Worm (Caenorhabditis elegans) whole organism, late embryonic: ENCODE measurements around the gene clec-39.

Source experiments
- C08G9.2 ChIP-seq: sonication (generic microtip); optimal IDR thresholded peaks from 2 replicates; lab custom pipeline; 2016; ENCODE audit warnings: mild to moderate bottlenecking, missing genetic modification characterization, moderate library complexity, missing compliant biosample characterization
- C38D4.7 ChIP-seq: fragments of 200-800 bp; sonication (Bioruptor generic); optimal IDR thresholded peaks from 2 replicates; lab custom pipeline; 2018; ENCODE audit warnings: mild to moderate bottlenecking, missing genetic modification characterization, moderate library complexity, missing compliant biosample characterization
- F13H6.1 ChIP-seq: sonication (generic microtip); optimal IDR thresholded peaks from 2 replicates; lab custom pipeline; 2016; ENCODE audit warnings: missing genetic modification characterization, missing compliant biosample characterization
- K02D7.2 ChIP-seq: sonication (generic microtip); optimal IDR thresholded peaks from 2 replicates; lab custom pipeline; 2017; ENCODE audit warnings: mild to moderate bottlenecking, missing genetic modification characterization, missing compliant biosample characterization
- K09A11.1 ChIP-seq: sonication (generic microtip); optimal IDR thresholded peaks from 2 replicates; lab custom pipeline; 2017; ENCODE audit warnings: antibody characterized with exemption, mild to moderate bottlenecking, missing genetic modification characterization, missing compliant biosample characterization; ENCODE audit not compliant: insufficient read depth
- T23F11.4 ChIP-seq: fragments of 200-800 bp; sonication (Bioruptor generic); optimal IDR thresholded peaks from 2 replicates; lab custom pipeline; 2018; ENCODE audit warnings: mild to moderate bottlenecking, missing genetic modification characterization, missing compliant biosample characterization
- ahr-1 ChIP-seq: sonication (generic microtip); optimal IDR thresholded peaks from 2 replicates; lab custom pipeline; 2016; ENCODE audit warnings: missing genetic modification characterization, missing compliant biosample characterization
- ama-1 ChIP-seq: fragments of 150-350 bp; optimal IDR thresholded peaks from 2 replicates; lab custom pipeline; 2014
- ceh-14 ChIP-seq: sonication (generic microtip); optimal IDR thresholded peaks from 2 replicates; lab custom pipeline; 2016; ENCODE audit warnings: missing genotype, missing genetic modification characterization, missing compliant biosample characterization
- ceh-18 ChIP-seq: sonication (generic microtip); optimal IDR thresholded peaks from 2 replicates; lab custom pipeline; 2016; ENCODE audit warnings: missing genetic modification characterization, missing compliant biosample characterization
- ceh-19 ChIP-seq: fragments of 200-800 bp; sonication (Bioruptor generic); optimal IDR thresholded peaks from 2 replicates; lab custom pipeline; 2018; ENCODE audit warnings: mild to moderate bottlenecking, missing genetic modification characterization, missing compliant biosample characterization
- ceh-2 ChIP-seq: sonication (generic microtip); optimal IDR thresholded peaks from 2 replicates; lab custom pipeline; 2016; ENCODE audit warnings: missing genotype, missing genetic modification characterization, missing compliant biosample characterization
- ceh-30 ChIP-seq: fragments of 150-350 bp; optimal IDR thresholded peaks from 2 replicates; lab custom pipeline; 2014; ENCODE audit warnings: missing biosample characterization, missing genetic modification characterization
- ceh-34 ChIP-seq: sonication (generic microtip); optimal IDR thresholded peaks from 2 replicates; lab custom pipeline; 2016; ENCODE audit warnings: mild to moderate bottlenecking, missing genetic modification characterization, missing compliant biosample characterization
- ceh-45 ChIP-seq: fragments of 200-800 bp; sonication (Bioruptor generic); IDR thresholded peaks from 2 replicates; pipeline ENCODE4 v1.3.6; 2022; ENCODE audit warnings: missing genetic modification reagents, missing genetic modification characterization, missing compliant biosample characterization
- ceh-48 ChIP-seq: sonication (generic microtip); optimal IDR thresholded peaks from 2 replicates; lab custom pipeline; 2016; ENCODE audit warnings: missing genetic modification characterization, inconsistent platforms, missing compliant biosample characterization
- ceh-6 ChIP-seq: fragments of 200-800 bp; sonication (Bioruptor generic); optimal IDR thresholded peaks from 2 replicates; lab custom pipeline; 2018; ENCODE audit warnings: mild to moderate bottlenecking, missing genetic modification characterization, missing compliant biosample characterization
- che-1 ChIP-seq: sonication (generic microtip); optimal IDR thresholded peaks from 2 replicates; lab custom pipeline; 2016; ENCODE audit warnings: mild to moderate bottlenecking, missing genetic modification characterization, missing compliant biosample characterization
- dmd-4 ChIP-seq: sonication (generic microtip); optimal IDR thresholded peaks from 2 replicates; lab custom pipeline; 2016; ENCODE audit warnings: borderline replicate concordance, missing genetic modification characterization, missing compliant biosample characterization
- dve-1 ChIP-seq: sonication (generic microtip); optimal IDR thresholded peaks from 2 replicates; lab custom pipeline; 2017; ENCODE audit warnings: antibody characterized with exemption, mild to moderate bottlenecking, missing genetic modification characterization, missing compliant biosample characterization
- elt-2 ChIP-seq: sonication (generic microtip); optimal IDR thresholded peaks from 2 replicates; lab custom pipeline; 2016; ENCODE audit warnings: missing genetic modification reagents, missing genetic modification characterization, missing compliant biosample characterization
- ets-4 ChIP-seq: sonication (generic microtip); optimal IDR thresholded peaks from 2 replicates; lab custom pipeline; 2016; ENCODE audit warnings: missing genetic modification characterization, missing compliant biosample characterization
- fkh-6 ChIP-seq: sonication (generic microtip); optimal IDR thresholded peaks from 2 replicates; lab custom pipeline; 2016; ENCODE audit warnings: missing genetic modification characterization, missing compliant biosample characterization
- gmeb-2 ChIP-seq: sonication (generic microtip); optimal IDR thresholded peaks from 2 replicates; lab custom pipeline; 2016; ENCODE audit warnings: missing genetic modification characterization, inconsistent platforms, missing compliant biosample characterization
- hlh-15 ChIP-seq: sonication (generic microtip); optimal IDR thresholded peaks from 2 replicates; lab custom pipeline; 2016; ENCODE audit warnings: missing genetic modification characterization, missing compliant biosample characterization
- hlh-6 ChIP-seq: sonication (generic microtip); optimal IDR thresholded peaks from 2 replicates; lab custom pipeline; 2016; ENCODE audit warnings: missing genotype, missing genetic modification characterization, missing compliant biosample characterization
- hlh-8 ChIP-seq: sonication (generic microtip); optimal IDR thresholded peaks from 2 replicates; lab custom pipeline; 2016; ENCODE audit warnings: missing genotype, missing genetic modification characterization, missing compliant biosample characterization
- lim-6 ChIP-seq: sonication (generic microtip); optimal IDR thresholded peaks from 2 replicates; lab custom pipeline; 2016; ENCODE audit warnings: missing genetic modification characterization, missing compliant biosample characterization
- madf-2 ChIP-seq: sonication (generic microtip); optimal IDR thresholded peaks from 2 replicates; lab custom pipeline; 2017; ENCODE audit warnings: missing genetic modification characterization, missing compliant biosample characterization
- mec-3 ChIP-seq: sonication (generic microtip); optimal IDR thresholded peaks from 2 replicates; lab custom pipeline; 2016; ENCODE audit warnings: borderline replicate concordance, missing genetic modification characterization, missing compliant biosample characterization
- nfya-1 ChIP-seq: sonication (generic microtip); optimal IDR thresholded peaks from 2 replicates; lab custom pipeline; 2017; ENCODE audit warnings: missing genetic modification characterization, mild to moderate bottlenecking, missing compliant biosample characterization, antibody characterized with exemption, moderate library complexity
- nhr-11 ChIP-seq: fragments of 150-350 bp; optimal IDR thresholded peaks from 2 replicates; lab custom pipeline; 2014; ENCODE audit warnings: missing biosample characterization, missing genetic modification characterization
- nhr-232 ChIP-seq: sonication (generic microtip); optimal IDR thresholded peaks from 2 replicates; lab custom pipeline; 2016; ENCODE audit warnings: missing genetic modification characterization, missing compliant biosample characterization
- npax-4 ChIP-seq: sonication (generic microtip); optimal IDR thresholded peaks from 2 replicates; lab custom pipeline; 2016; ENCODE audit warnings: missing genetic modification characterization, missing compliant biosample characterization
- pag-3 ChIP-seq: sonication (generic microtip); optimal IDR thresholded peaks from 2 replicates; lab custom pipeline; 2016; ENCODE audit warnings: missing compliant biosample characterization, missing genetic modification characterization, borderline replicate concordance
- pax-1 ChIP-seq: fragments of 150-350 bp; optimal IDR thresholded peaks from 2 replicates; lab custom pipeline; 2014; ENCODE audit warnings: missing biosample characterization, missing genetic modification characterization
- pha-2 ChIP-seq: sonication (generic microtip); optimal IDR thresholded peaks from 2 replicates; lab custom pipeline; 2017; ENCODE audit warnings: mild to moderate bottlenecking, missing genetic modification characterization, missing compliant biosample characterization
- pha-4 ChIP-seq: fragments of 150-350 bp; optimal IDR thresholded peaks from 2 replicates; lab custom pipeline; 2018; ENCODE audit warnings: missing biosample characterization, missing genetic modification reagents, missing genetic modification characterization
- pqm-1 ChIP-seq: sonication (generic microtip); optimal IDR thresholded peaks from 2 replicates; lab custom pipeline; 2016; ENCODE audit warnings: missing genetic modification characterization, missing compliant biosample characterization
- pros-1 ChIP-seq: fragments of 150-350 bp; optimal IDR thresholded peaks from 2 replicates; lab custom pipeline; 2014; ENCODE audit warnings: missing biosample characterization, missing genetic modification reagents, missing genetic modification characterization
- rnt-1 ChIP-seq: sonication (generic microtip); optimal IDR thresholded peaks from 2 replicates; lab custom pipeline; 2016; ENCODE audit warnings: missing genetic modification characterization, missing compliant biosample characterization
- sdc-2 ChIP-seq: sonication (generic microtip); optimal IDR thresholded peaks from 2 replicates; lab custom pipeline; 2016; ENCODE audit warnings: missing genotype, missing genetic modification characterization, missing compliant biosample characterization
- sox-2 ChIP-seq: fragments of 200-800 bp; sonication (Bioruptor generic); IDR thresholded peaks from 2 replicates; pipeline ENCODE4 v1.3.6; 2022; ENCODE audit warnings: missing genetic modification reagents, missing genetic modification characterization, missing compliant biosample characterization
- sox-4 ChIP-seq: sonication (generic microtip); optimal IDR thresholded peaks from 2 replicates; lab custom pipeline; 2017; ENCODE audit warnings: mild to moderate bottlenecking, missing genetic modification characterization, inconsistent platforms, missing compliant biosample characterization
- syd-9 ChIP-seq: sonication (generic microtip); optimal IDR thresholded peaks from 2 replicates; lab custom pipeline; 2016; ENCODE audit warnings: mild to moderate bottlenecking, missing genetic modification characterization, moderate library complexity, missing compliant biosample characterization
- tbx-7 ChIP-seq: sonication (generic microtip); optimal IDR thresholded peaks from 2 replicates; lab custom pipeline; 2016; ENCODE audit warnings: missing genotype, missing genetic modification characterization, missing compliant biosample characterization
- ttx-3 ChIP-seq: sonication (generic microtip); optimal IDR thresholded peaks from 2 replicates; lab custom pipeline; 2016; ENCODE audit warnings: missing genetic modification reagents, missing genetic modification characterization, missing compliant biosample characterization
- unc-55 ChIP-seq: sonication (generic microtip); optimal IDR thresholded peaks from 2 replicates; lab custom pipeline; 2017; ENCODE audit warnings: missing biosample characterization, missing genetic modification reagents, missing genetic modification characterization
- zip-5 ChIP-seq: sonication (generic microtip); optimal IDR thresholded peaks from 2 replicates; lab custom pipeline; 2016; ENCODE audit warnings: missing genetic modification characterization, missing compliant biosample characterization
- ztf-16 ChIP-seq: sonication (generic microtip); optimal IDR thresholded peaks from 2 replicates; lab custom pipeline; 2017; ENCODE audit warnings: missing genetic modification characterization, missing compliant biosample characterization

The clec-39 gene

ce11 chrV:16695499-16695898 is 43.6 kb upstream of the clec-39 start:
- TF ChIP-seq pha-2: no peak
- TF ChIP-seq sdc-2 (tag; lab: Kevin White, UChicago): no peak
- no peak for TF ChIP-seq F13H6.1 (tag; lab: Kevin White, UChicago)
- TF ChIP-seq hlh-8 (tag; lab: Kevin White, UChicago): no peak
- no peak for TF ChIP-seq npax-4 (tag; lab: Kevin White, UChicago)
- TF ChIP-seq pag-3 (tag; lab: Kevin White, UChicago): no peak
- no peak for TF ChIP-seq dmd-4 (tag; lab: Kevin White, UChicago)
- TF ChIP-seq ztf-16 (tag; lab: Kevin White, UChicago): no peak
- TF ChIP-seq ama-1 (lab: Kevin White, UChicago): no peak
- no peak for TF ChIP-seq mec-3
- no peak for TF ChIP-seq ahr-1 (tag; lab: Kevin White, UChicago)
- TF ChIP-seq rnt-1: no peak
- no peak for TF ChIP-seq lim-6
- no peak for TF ChIP-seq nhr-11 (tag; lab: Kevin White, UChicago)
- TF ChIP-seq nhr-232: no peak
- TF ChIP-seq zip-5: no peak

ce11 chrV:16697178-16697577 is 41.9 kb upstream of the clec-39 start, which contains the start of gene srw-41:
srw-41 (plus strand) TSS chrV:16697478.
- TF ChIP-seq che-1 (tag; lab: Kevin White, UChicago): no peak
- no peak for TF ChIP-seq pha-4 (tag; lab: Kevin White, UChicago)

DNA sequence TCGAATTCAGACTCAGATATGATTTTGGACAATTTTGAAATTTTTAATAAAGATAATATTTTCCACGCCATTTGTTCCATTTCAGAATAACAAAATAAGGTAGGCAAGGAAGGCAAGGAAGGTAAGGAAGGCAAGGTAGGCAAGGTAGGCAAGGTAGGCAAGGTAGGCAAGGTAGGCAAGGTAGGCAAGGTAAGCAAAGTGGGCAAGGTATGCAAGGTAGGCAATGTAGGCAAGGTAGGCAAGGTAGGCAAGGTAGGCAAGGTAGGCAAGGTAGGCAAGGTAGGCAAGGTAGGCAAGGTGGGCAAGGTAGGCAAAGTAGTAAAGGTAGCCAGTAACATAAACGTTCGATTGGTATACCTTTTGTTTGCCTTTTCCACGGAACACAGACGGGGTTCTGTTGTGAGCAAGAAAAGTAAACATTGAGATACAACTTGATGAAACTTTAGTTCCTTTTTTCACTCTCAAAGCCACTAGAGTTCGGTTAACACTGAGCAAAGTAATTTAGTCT is 39.3 kb upstream of the clec-39 start, which contains the start of gene Y70C5C.1:
TSS of gene Y70C5C.1 (plus strand) at position 458 of the 508 bp plus-strand sequence.
- TF ChIP-seq gmeb-2 (tag; lab: Kevin White, UChicago): peak; percentile 40
- TF ChIP-seq ttx-3 (tag; lab: Kevin White, UChicago): no peak
- TF ChIP-seq ceh-14: no peak
- TF ChIP-seq ceh-6: peak; percentile 5
- no peak for TF ChIP-seq K09A11.1 (tag; lab: Kevin White, UChicago)
- TF ChIP-seq tbx-7 (tag; lab: Kevin White, UChicago): no peak
- TF ChIP-seq sox-2: no peak
- TF ChIP-seq ceh-19: peak; percentile 41
- no peak for TF ChIP-seq nhr-11 (tag; lab: Kevin White, UChicago)
- TF ChIP-seq ceh-45: no peak
- TF ChIP-seq hlh-15 (tag; lab: Kevin White, UChicago): no peak
- TF ChIP-seq pqm-1: no peak
- no peak for TF ChIP-seq ceh-34 (tag; lab: Kevin White, UChicago)
- TF ChIP-seq hlh-8 (tag; lab: Kevin White, UChicago): no peak
- TF ChIP-seq elt-2 (tag; lab: Kevin White, UChicago): no peak
- no peak for TF ChIP-seq unc-55
- no peak for TF ChIP-seq syd-9 (tag; lab: Kevin White, UChicago)
- TF ChIP-seq ceh-2: no peak
- no peak for TF ChIP-seq ceh-18 (tag; lab: Kevin White, UChicago)
- TF ChIP-seq F13H6.1 (tag; lab: Kevin White, UChicago): no peak
- no peak for TF ChIP-seq ets-4
- TF ChIP-seq hlh-6 (tag; lab: Kevin White, UChicago): no peak
- TF ChIP-seq zip-5: no peak
- TF ChIP-seq sox-4 (tag; lab: Kevin White, UChicago): no peak
- peak; percentile 36 for TF ChIP-seq C38D4.7 (GFP tag; lab: Kevin White, UChicago)
- TF ChIP-seq ceh-48 (tag; lab: Kevin White, UChicago): no peak
- TF ChIP-seq K02D7.2 (tag; lab: Kevin White, UChicago): peak; percentile 32
- no peak for TF ChIP-seq pax-1 (tag; lab: Kevin White, UChicago)
- no peak for TF ChIP-seq lim-6
- TF ChIP-seq dve-1: no peak
- no peak for TF ChIP-seq nfya-1 (tag; lab: Kevin White, UChicago)
- no peak for TF ChIP-seq T23F11.4 (GFP tag; lab: Kevin White, UChicago)
- no peak for TF ChIP-seq pros-1
- TF ChIP-seq npax-4 (tag; lab: Kevin White, UChicago): no peak
- TF ChIP-seq fkh-6: no peak
- TF ChIP-seq ceh-30 (tag; lab: Kevin White, UChicago): no peak
- no peak for TF ChIP-seq ztf-16 (tag; lab: Kevin White, UChicago)
- no peak for TF ChIP-seq madf-2 (tag; lab: Kevin White, UChicago)
- no peak for TF ChIP-seq C08G9.2 (tag; lab: Kevin White, UChicago)
- no peak for TF ChIP-seq pha-4 (tag; lab: Kevin White, UChicago)
